Fruit fly (Drosophila melanogaster): ENCODE results near the gene Hsp70Aa.

DNA sequence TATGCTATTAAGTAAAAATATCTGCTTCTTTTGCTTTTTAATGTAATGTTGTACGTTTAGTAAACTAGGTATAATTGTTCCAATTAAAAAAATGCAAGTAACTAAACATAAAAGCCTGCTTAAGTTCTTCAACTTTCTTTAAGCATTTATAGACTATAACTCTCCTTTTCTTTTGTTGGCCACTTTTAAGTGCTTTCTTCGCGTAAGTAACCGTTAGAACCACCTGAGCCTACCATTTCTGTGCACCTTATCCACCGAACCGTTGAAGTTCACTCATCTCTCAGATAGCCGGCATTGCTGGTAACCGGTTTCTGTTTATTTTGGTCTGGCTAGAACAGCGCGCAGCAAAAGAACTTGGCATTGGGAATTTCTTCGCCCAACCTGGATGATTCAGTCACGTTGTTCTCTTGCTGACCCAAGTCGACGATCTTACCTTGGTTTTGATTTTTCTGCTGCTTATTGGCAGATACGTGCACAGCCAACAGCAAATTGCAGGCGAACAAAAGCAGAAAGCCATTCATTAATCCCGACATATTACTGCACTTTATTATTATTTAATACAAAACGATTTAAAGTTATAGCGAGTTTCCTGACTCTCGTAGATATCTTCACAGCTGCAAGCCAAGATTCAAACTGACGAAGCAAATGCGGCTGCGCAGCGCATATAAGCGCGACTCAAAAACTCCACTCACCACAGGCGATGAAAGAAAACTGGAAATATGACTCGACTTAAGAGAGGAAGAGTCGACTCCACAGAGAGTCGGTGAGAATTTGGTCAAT, 20.4 kb upstream of the Hsp70Aa start, which contains the start of gene CG10005:
- TF ChIP-seq D1 (tag; optimal IDR thresholded peaks at IDR 0.05) (no peak), CG34367 (tag; optimal IDR thresholded peaks at IDR 0.05) (no peak), CG10348 (GFP tag; IDR thresholded peaks at IDR 0.05) (no peak), CG17806 (tag; optimal IDR thresholded peaks at IDR 0.05) (no peak), CG4496 (GFP tag; IDR thresholded peaks at IDR 0.05) (no peak), CG8159 (tag; optimal IDR thresholded peaks at IDR 0.05) (no peak), EcR (GFP tag; optimal IDR thresholded peaks at IDR 0.05) (peak; percentile 95), Snoo (tag; optimal IDR thresholded peaks at IDR 0.05) (no peak)

Measured in whole organism, pupa.